Fruit fly (Drosophila melanogaster) whole organism, embryonic: ENCODE data around the gene CG43407.
A peak's percentile ranks its signal among the peaks of the same experiment; 100 is the strongest.

ENCODE experiments used
- ATbp ChIP-seq: fragments of 200-800 bp; sonication (Bioruptor generic); optimal IDR thresholded peaks from 2 replicates; lab custom pipeline; 2017; ENCODE audit warnings: missing biosample characterization, mild to moderate bottlenecking, missing genetic modification characterization, missing genetic modification reagents
- Awh ChIP-seq: fragments of 200-800 bp; sonication (Bioruptor generic); IDR thresholded peaks from 2 replicates; pipeline ENCODE4, ENCODE4 v1.3.6; 2022; ENCODE audit warnings: missing biosample characterization, missing genetic modification characterization
- CG10979 ChIP-seq: fragments of 200-800 bp; sonication (Bioruptor generic); optimal IDR thresholded peaks from 2 replicates; lab custom pipeline; 2018; ENCODE audit warnings: missing biosample characterization, mild to moderate bottlenecking, missing genetic modification characterization, moderate library complexity
- CG12236 ChIP-seq: fragments of 200-800 bp; sonication (Bioruptor generic); optimal IDR thresholded peaks from 2 replicates; lab custom pipeline; 2016; ENCODE audit warnings: missing biosample characterization, missing genetic modification characterization
- CG4707 ChIP-seq: fragments of 200-800 bp; sonication (Bioruptor generic); optimal IDR thresholded peaks from 2 replicates; lab custom pipeline; 2018; ENCODE audit warnings: missing biosample characterization, mild to moderate bottlenecking, missing genetic modification characterization, moderate library complexity
- Hr78 ChIP-seq, 2 experiments: fragments of 200-800 bp in 1 of 2; fragments of >200 bp in 1 of 2; sonication (Bioruptor generic) in 1 of 2; optimal IDR thresholded peaks; 2 replicates each; lab custom pipeline; 2017 to 2019; ENCODE audit warnings: missing biosample characterization in 2 of 2, missing genetic modification characterization in 2 of 2, mild to moderate bottlenecking in 1 of 2, moderate library complexity in 1 of 2
- Vsx1 ChIP-seq: fragments of 200-800 bp; sonication (Bioruptor generic); optimal IDR thresholded peaks from 2 replicates; lab custom pipeline; 2017; ENCODE audit warnings: missing biosample characterization, mild to moderate bottlenecking, missing genetic modification characterization, missing genetic modification reagents
- Xbp1 ChIP-seq: fragments of 200-800 bp; sonication (Bioruptor generic); optimal IDR thresholded peaks from 3 replicates; lab custom pipeline; 2016; ENCODE audit warnings: missing biosample characterization, mild to moderate bottlenecking, missing genetic modification characterization
- gro ChIP-seq: fragments of 200-800 bp; sonication (Bioruptor generic); optimal IDR thresholded peaks from 2 replicates; lab custom pipeline; 2016; ENCODE audit warnings: missing biosample characterization, missing genetic modification characterization

DNA sequence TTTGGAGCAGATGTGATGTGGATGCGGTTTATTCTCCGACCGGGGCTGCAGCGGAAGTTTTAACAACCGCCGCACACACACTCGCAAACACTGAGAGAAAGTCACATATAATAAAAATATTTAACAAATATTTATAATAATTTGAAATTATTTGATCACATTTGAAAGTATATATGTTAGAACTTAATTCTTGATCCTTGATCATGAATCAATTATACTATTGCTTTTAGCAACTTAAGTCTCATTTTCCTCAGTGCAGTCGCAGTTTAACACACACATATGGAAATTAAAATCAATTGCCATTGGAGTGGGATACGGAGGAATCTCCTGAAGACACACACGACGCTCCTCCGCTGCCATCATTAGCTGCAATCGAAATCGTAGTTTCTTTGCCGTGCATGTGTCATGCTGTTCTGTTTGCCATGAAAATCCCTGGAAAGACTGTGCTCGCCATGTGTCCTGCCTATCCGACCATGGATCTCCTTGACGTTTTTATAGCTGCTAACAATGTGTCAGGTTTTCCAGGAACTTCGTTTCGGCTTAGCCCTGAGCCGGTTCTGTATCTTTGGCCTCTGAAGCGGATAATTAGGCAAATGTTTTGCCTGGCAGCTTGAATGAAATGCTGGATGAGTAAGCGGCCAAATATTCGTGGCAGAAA, 19.9 kb downstream of the CG43407 start:
- TF ChIP-seq CG4707 (peak; percentile 37), Hr78 (GFP tag; optimal IDR thresholded peaks at IDR 0.05; lab: Kevin White, UChicago) (peak in 1 of 2 experiments; percentile 51), Vsx1 (GFP tag; lab: Kevin White, UChicago) (peak; percentile 26), Awh (GFP tag; lab: Robert Waterston, UW) (peak; percentile 48; the same call in 1 of the 2 replicates), Xbp1 (GFP tag; lab: Kevin White, UChicago) (peak; percentile 60), CG12236 (GFP tag; lab: Kevin White, UChicago) (no peak), gro (GFP tag; lab: Kevin White, UChicago) (no peak), CG10979 (peak; percentile 92), ATbp (GFP tag; lab: Kevin White, UChicago) (peak; percentile 53)
